Worm (Caenorhabditis elegans): ENCODE data around the gene F53H4.3.
A peak's percentile ranks its signal among the peaks of the same experiment; 100 is the strongest.

Gene F53H4.3

DNA sequence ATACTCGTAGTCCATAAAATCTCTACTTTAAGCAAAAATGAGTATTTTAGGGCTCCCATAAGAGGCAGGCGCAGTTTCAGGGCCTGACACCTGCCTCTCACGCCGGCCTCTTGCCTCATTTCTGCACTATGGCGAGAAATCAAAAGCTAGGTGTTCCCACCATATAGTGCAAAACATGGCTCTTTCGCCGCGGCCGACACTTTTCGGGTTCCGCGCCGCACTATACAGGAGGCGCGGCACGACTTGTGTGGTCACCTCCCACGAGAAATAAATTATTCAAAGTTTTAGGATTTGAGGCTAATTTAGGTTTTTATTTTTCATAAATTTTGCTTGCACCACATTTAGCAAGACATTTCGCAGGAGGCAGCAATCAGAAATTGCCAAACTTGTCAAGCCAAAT is 5.1 kb upstream of the F53H4.3 start:
- no peak for TF ChIP-seq sem-4 (tag; optimal IDR thresholded peaks at IDR 0.05)
- TF ChIP-seq snpc-4 (tag; optimal IDR thresholded peaks at IDR 0.05), result peak; percentile 30
- TF ChIP-seq nhr-21 (tag; optimal IDR thresholded peaks at IDR 0.05), result no peak
- no peak for TF ChIP-seq gmeb-1 (tag; optimal IDR thresholded peaks at IDR 0.05)
- no peak for TF ChIP-seq ztf-1 (GFP tag; conservative IDR thresholded peaks at IDR 0.05)

DNA sequence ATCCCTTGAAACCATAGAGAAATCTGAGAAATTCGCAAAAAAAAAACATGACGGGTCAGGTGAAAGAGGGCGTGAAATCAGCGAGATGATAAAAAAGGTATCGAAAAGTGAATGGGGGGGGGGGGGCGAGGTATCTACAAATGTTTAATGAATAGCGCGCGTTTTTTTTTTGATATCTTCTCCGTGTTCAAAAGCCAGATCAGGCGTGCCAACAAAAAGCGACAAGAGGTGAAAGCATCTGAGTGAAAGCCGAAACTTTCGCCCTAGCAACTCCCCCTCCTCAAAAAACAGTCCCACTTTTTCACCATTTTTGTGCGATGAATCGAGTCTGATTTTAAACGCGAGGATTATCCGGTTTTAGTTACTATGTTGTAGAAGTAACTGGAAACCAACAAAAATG is 594 bp upstream of the F53H4.3 start:
- TF ChIP-seq nhr-23 (tag; optimal IDR thresholded peaks at IDR 0.05), result no peak
- peak; percentile 91 for TF ChIP-seq blmp-1 (tag; optimal IDR thresholded peaks at IDR 0.05; ENCODE audit: insufficient read depth)
- TF ChIP-seq alr-1 (tag; optimal IDR thresholded peaks at IDR 0.05), result no peak
- TF ChIP-seq peb-1 (tag; optimal IDR thresholded peaks at IDR 0.05), result no peak
- TF ChIP-seq nhr-10 (tag; optimal IDR thresholded peaks at IDR 0.05), result no peak
- TF ChIP-seq F13H6.1 (tag; optimal IDR thresholded peaks at IDR 0.05), result no peak
- TF ChIP-seq ama-1 (optimal IDR thresholded peaks at IDR 0.05), result no peak
- TF ChIP-seq unc-55 (GFP tag; optimal IDR thresholded peaks at IDR 0.05), result no peak

DNA sequence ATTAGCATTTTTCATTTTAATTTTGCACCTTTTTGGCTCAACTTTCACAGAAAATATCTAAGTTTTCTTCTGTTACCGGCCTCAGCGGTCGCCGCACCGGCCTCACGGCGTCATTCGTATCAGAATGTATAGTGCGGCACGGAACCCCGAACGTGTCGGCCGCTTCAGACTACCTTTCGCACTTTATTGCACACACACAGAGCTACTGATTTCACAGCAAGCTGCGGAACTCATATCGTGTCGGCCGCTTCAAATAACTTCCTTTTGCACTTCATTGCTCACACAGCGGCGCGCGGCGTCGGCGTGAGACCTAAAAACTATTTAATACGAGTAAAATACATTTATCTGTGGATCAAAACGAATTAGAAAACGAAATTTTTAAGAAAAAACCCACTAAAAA is 2.9 kb downstream of the F53H4.3 start:
- TF ChIP-seq snpc-4 (tag; optimal IDR thresholded peaks at IDR 0.05) (peak; percentile 4), unc-39 (tag; optimal IDR thresholded peaks at IDR 0.05) (no peak)

DNA sequence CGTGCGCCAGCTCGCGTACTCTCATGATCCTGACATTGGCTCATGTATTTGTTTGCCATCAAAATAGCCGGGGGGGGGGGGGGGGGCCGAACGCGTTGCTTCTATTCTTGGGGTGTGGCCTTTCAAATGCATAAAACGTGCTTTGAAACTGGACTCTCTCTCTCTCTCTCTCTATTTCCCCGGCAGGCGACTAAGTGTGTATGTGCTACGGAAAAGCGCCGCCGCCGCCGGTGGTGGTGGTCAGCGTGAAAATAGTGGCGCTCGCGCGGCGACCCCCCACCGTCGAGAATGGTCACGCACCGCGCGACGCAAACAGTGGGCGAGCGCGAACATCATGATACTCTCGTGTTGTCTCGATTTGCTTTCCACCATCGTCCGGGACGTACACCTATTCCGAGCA is 6.4 kb downstream of the F53H4.3 start:
- TF ChIP-seq elt-1 (tag; optimal IDR thresholded peaks at IDR 0.05), result no peak
- no peak for TF ChIP-seq R02D3.7 (tag; optimal IDR thresholded peaks at IDR 0.05)
- TF ChIP-seq ceh-82 (tag; optimal IDR thresholded peaks at IDR 0.05), result no peak
- TF ChIP-seq mbf-1 (tag; optimal IDR thresholded peaks at IDR 0.05), result no peak
- no peak for TF ChIP-seq nhr-12 (tag; optimal IDR thresholded peaks at IDR 0.05)
- no peak for TF ChIP-seq lin-11 (tag; optimal IDR thresholded peaks at IDR 0.05)

DNA sequence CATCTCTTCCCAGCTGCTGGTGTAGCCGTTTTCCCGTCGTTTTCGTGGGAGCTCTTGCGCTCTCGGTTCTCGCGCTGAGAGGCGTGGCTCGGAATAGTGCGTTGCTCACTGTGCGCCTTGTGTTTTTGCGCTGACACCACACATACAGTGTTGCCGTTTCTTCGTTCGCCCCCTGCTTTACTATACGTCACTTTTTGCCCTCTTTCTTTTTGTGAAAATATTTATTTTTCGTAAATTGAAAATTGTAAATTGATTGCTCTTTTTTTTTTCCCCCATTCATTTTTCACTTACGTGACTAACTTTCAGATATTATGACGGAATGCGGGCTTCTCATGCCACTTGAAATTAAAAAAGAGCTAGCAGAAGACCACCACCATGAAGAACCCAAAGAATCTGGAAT is 8.6 kb downstream of the F53H4.3 start, which contains the start of gene gmeb-2:
gmeb-2 (plus strand) TSS at position 301 of the 400 bp plus-strand sequence.
- TF ChIP-seq lin-39 (tag; optimal IDR thresholded peaks at IDR 0.05), result no peak
- TF ChIP-seq F13H6.1 (tag; optimal IDR thresholded peaks at IDR 0.05), result peak; percentile 26
- TF ChIP-seq sma-9 (GFP tag; optimal IDR thresholded peaks at IDR 0.05), result peak; percentile 2
- TF ChIP-seq sma-9 (tag; optimal IDR thresholded peaks at IDR 0.05), result no peak

DNA sequence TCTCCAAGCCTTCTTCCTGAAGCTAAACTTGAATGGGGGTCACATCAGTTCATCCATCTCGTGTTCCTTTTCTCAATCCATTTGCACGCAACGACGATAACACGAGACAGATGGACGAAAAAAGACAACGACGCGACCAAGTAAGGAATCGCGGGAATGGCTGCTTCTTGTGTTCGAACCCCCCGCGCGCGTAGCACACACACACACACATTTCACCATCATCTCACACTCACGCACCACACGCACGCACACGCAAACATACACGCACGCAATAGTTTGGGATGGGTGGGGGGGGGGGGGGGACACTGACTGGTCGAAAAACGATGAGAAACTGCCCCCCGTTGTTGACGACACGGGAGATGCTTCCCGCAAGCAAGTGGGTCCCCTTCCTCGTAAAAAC is 10.5 kb downstream of the F53H4.3 start:
- peak; percentile 23 for TF ChIP-seq unc-55 (GFP tag; optimal IDR thresholded peaks at IDR 0.05)
- TF ChIP-seq unc-39 (tag; optimal IDR thresholded peaks at IDR 0.05), result no peak
- TF ChIP-seq alr-1 (tag; optimal IDR thresholded peaks at IDR 0.05), result no peak

DNA sequence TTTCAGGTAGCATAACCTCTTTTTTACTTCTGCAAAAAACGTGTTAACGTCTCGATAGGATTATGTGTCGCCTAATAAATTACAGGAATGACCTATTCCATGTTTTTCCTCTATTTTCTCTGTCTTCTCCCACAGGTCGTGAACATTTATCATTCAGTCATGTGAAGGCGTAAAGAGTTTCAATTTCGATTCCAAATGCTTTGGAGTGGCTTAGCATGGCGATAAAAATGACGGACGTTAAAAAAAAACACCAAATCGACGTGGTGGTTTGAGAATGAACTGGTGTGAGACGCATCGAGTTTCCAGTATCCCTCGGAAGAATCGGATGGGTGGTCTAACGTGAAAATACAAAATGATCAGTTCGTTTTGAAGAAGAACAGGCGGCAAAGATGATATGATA is 17.8 kb downstream of the F53H4.3 start:
- TF ChIP-seq lin-13 (GFP tag; optimal IDR thresholded peaks at IDR 0.05) (no peak), unc-55 (GFP tag; optimal IDR thresholded peaks at IDR 0.05) (peak; percentile 50), nhr-77 (tag; optimal IDR thresholded peaks at IDR 0.05) (no peak)

DNA sequence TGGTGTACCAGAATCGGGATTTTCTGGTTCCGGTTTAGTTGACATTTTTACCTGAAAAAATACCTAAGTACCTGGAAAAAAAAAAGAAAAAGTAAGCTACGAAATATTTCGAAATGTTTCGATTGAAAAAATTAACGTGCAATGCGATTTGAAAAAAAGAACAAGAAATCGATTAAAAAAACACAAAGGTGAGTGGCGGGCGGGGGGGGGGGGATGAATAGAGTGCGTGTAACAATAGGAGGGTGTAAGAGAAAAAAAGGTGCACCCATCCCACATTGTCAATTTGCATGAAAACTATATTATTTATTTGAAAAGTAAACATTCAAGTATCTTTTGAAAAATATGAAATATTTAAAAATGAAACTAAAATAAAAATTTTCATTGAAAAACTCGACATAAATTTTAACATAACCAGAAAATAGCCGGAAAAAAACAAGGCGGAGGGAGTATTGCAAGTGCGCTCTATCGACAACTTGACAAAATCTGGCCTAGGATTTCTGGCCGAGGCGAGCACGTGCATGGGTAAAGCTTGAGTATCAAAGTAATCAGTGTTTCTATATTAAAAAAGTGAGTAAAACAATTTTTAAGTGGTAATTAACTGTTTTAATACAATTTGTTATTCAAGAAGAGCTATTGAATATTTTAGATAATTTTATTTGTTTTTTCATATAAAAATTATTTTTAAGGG is 21.4 kb downstream of the F53H4.3 start, which contains the start of the genes csb-1 and F53H4.4:
csb-1 (minus strand) TSS at position 51 of the 688 bp plus-strand sequence.
F53H4.4 (plus strand) TSS at position 520 of the 688 bp plus-strand sequence.
- TF ChIP-seq elt-1 (tag; optimal IDR thresholded peaks at IDR 0.05) (no peak), aly-2 (tag; optimal IDR thresholded peaks at IDR 0.05) (no peak), nhr-77 (tag; optimal IDR thresholded peaks at IDR 0.05) (no peak), sma-9 (GFP tag; optimal IDR thresholded peaks at IDR 0.05) (peak; percentile 79), sma-9 (tag; optimal IDR thresholded peaks at IDR 0.05) (no peak), egl-27 (tag; optimal IDR thresholded peaks at IDR 0.05) (no peak), crh-2 (tag; optimal IDR thresholded peaks at IDR 0.05) (peak; percentile 67), unc-39 (tag; optimal IDR thresholded peaks at IDR 0.05) (no peak), fos-1 (tag; optimal IDR thresholded peaks at IDR 0.05) (peak; percentile 73), nhr-10 (tag; optimal IDR thresholded peaks at IDR 0.05) (no peak), lin-13 (GFP tag; optimal IDR thresholded peaks at IDR 0.05) (peak; percentile 68), mab-5 (tag; optimal IDR thresholded peaks at IDR 0.05) (no peak), ZK546.5 (tag; optimal IDR thresholded peaks at IDR 0.05) (no peak), nhr-23 (tag; optimal IDR thresholded peaks at IDR 0.05) (no peak), ceh-16 (tag; optimal IDR thresholded peaks at IDR 0.05) (no peak), R02D3.7 (tag; optimal IDR thresholded peaks at IDR 0.05) (no peak), nhr-12 (tag; optimal IDR thresholded peaks at IDR 0.05) (no peak), mdl-1 (tag; optimal IDR thresholded peaks at IDR 0.05) (peak; percentile 72 to 96), sem-4 (tag; optimal IDR thresholded peaks at IDR 0.05) (peak; percentile 77), ztf-1 (GFP tag; conservative IDR thresholded peaks at IDR 0.05) (no peak), skn-1 (tag; optimal IDR thresholded peaks at IDR 0.05) (peak; percentile 51), ceh-82 (tag; optimal IDR thresholded peaks at IDR 0.05) (no peak), nhr-21 (tag; optimal IDR thresholded peaks at IDR 0.05) (peak; percentile 29), blmp-1 (tag; optimal IDR thresholded peaks at IDR 0.05; ENCODE audit: insufficient read depth) (no peak), nhr-6 (tag; optimal IDR thresholded peaks at IDR 0.05) (no peak), gmeb-1 (tag; optimal IDR thresholded peaks at IDR 0.05) (peak; percentile 58), elt-3 (tag; optimal IDR thresholded peaks at IDR 0.05) (no peak), F13H6.1 (tag; optimal IDR thresholded peaks at IDR 0.05) (peak; percentile 53)

Measured in whole organism, L2 larva.